Fruit fly (Drosophila melanogaster) whole organism, embryonic: ENCODE results near the gene CG43702.

Experiments
- Abd-B ChIP-seq: fragments of 200-800 bp; sonication (Bioruptor generic); optimal IDR thresholded peaks from 2 replicates; lab custom pipeline; 2018; ENCODE audit warnings: missing biosample characterization, mild to moderate bottlenecking, missing genetic modification characterization, moderate library complexity
- CG10321 ChIP-seq: fragments of 200-800 bp; sonication (Bioruptor generic); IDR thresholded peaks from 2 replicates; pipeline ENCODE4 v1.3.6; 2022; ENCODE audit warnings: missing biosample characterization, missing genetic modification characterization
- CG10565 ChIP-seq: fragments of 200-800 bp; sonication (Bioruptor generic); optimal IDR thresholded peaks from 3 replicates; lab custom pipeline; 2016; ENCODE audit warnings: missing biosample characterization, mild to moderate bottlenecking, missing genetic modification characterization
- CG12155 ChIP-seq: fragments of 200-800 bp; sonication (Bioruptor generic); optimal IDR thresholded peaks from 3 replicates; lab custom pipeline; 2016; ENCODE audit warnings: missing biosample characterization, missing genetic modification characterization
- CG14667 ChIP-seq: fragments of 200-800 bp; sonication (Bioruptor generic); IDR thresholded peaks from 2 replicates; pipeline ENCODE4 v1.3.6; 2022; ENCODE audit warnings: missing biosample characterization, missing genetic modification characterization
- CG15514 ChIP-seq: fragments of 200-800 bp; sonication (Bioruptor generic); optimal IDR thresholded peaks from 3 replicates; lab custom pipeline; 2017; ENCODE audit warnings: missing biosample characterization, missing genetic modification characterization, mild to moderate bottlenecking, moderate library complexity, missing genetic modification reagents
- CG15601 ChIP-seq: fragments of 200-800 bp; sonication (Bioruptor generic); optimal IDR thresholded peaks from 3 replicates; lab custom pipeline; 2019; ENCODE audit warnings: missing biosample characterization, mild to moderate bottlenecking, missing genetic modification characterization, moderate library complexity
- CG1603 ChIP-seq: fragments of 200-800 bp; sonication (Bioruptor generic); optimal IDR thresholded peaks from 2 replicates; lab custom pipeline; 2019; ENCODE audit warnings: missing biosample characterization, mild to moderate bottlenecking, missing genetic modification characterization, moderate library complexity
- CG17612 ChIP-seq: fragments of 200-800 bp; sonication (Bioruptor generic); IDR thresholded peaks from 2 replicates; pipeline ENCODE4 v1.3.6; 2022; ENCODE audit warnings: missing biosample characterization, missing genetic modification characterization
- CG2202 ChIP-seq: fragments of 200-800 bp; sonication (Bioruptor generic); optimal IDR thresholded peaks from 2 replicates; lab custom pipeline; 2018; ENCODE audit warnings: missing biosample characterization, mild to moderate bottlenecking, missing genetic modification characterization
- CG3726 ChIP-seq: fragments of 200-800 bp; sonication (Bioruptor generic); IDR thresholded peaks from 3 replicates; pipeline ENCODE4, ENCODE4 v1.3.6; 2022; ENCODE audit warnings: missing biosample characterization, missing genetic modification characterization
- CG3847 ChIP-seq: fragments of 200-800 bp; sonication (Bioruptor generic); IDR thresholded peaks from 2 replicates; pipeline ENCODE4 v1.3.6; 2022; ENCODE audit warnings: missing biosample characterization, missing genetic modification characterization
- CG7556 ChIP-seq: fragments of 200-800 bp; sonication (Bioruptor generic); optimal IDR thresholded peaks from 2 replicates; lab custom pipeline; 2017; ENCODE audit warnings: missing biosample characterization, mild to moderate bottlenecking, missing genetic modification characterization
- CG7963 ChIP-seq: fragments of 200-800 bp; sonication (Bioruptor generic); IDR thresholded peaks from 3 replicates; pipeline ENCODE4 v1.3.6; 2022; ENCODE audit warnings: missing biosample characterization, missing genetic modification characterization; ENCODE audit not compliant: partially characterized antibody
- CG9727 ChIP-seq: fragments of 200-800 bp; sonication (Bioruptor generic); optimal IDR thresholded peaks from 3 replicates; lab custom pipeline; 2017; ENCODE audit warnings: missing biosample characterization, mild to moderate bottlenecking, missing genetic modification characterization
- CrebB ChIP-seq: fragments of 200-800 bp; sonication (Bioruptor generic); optimal IDR thresholded peaks from 3 replicates; lab custom pipeline; 2018; ENCODE audit warnings: missing biosample characterization, mild to moderate bottlenecking, missing genetic modification characterization
- Dip3 ChIP-seq: fragments of 200-800 bp; sonication (Bioruptor generic); optimal IDR thresholded peaks from 3 replicates; lab custom pipeline; 2016; ENCODE audit warnings: missing biosample characterization, missing genetic modification characterization
- Ets97D ChIP-seq: fragments of 200-800 bp; sonication (Bioruptor generic); optimal IDR thresholded peaks from 3 replicates; lab custom pipeline; 2016; ENCODE audit warnings: missing biosample characterization, missing genetic modification characterization
- H2.0 ChIP-seq: fragments of 200-800 bp; sonication (Bioruptor generic); IDR thresholded peaks from 2 replicates; pipeline ENCODE4 v1.3.6; 2022; ENCODE audit warnings: missing biosample characterization, missing genetic modification characterization
- Mad ChIP-seq: fragments of 200-800 bp; sonication (Bioruptor generic); optimal IDR thresholded peaks from 2 replicates; lab custom pipeline; 2016; ENCODE audit warnings: missing biosample characterization, missing genetic modification characterization
- Nf-YA ChIP-seq: fragments of 200-800 bp; sonication (Bioruptor generic); IDR thresholded peaks from 2 replicates; pipeline ENCODE4 v1.3.6; 2022; ENCODE audit warnings: missing biosample characterization, missing genetic modification characterization
- NfI ChIP-seq: fragments of 200-800 bp; sonication (Bioruptor generic); optimal IDR thresholded peaks from 3 replicates; lab custom pipeline; 2018; ENCODE audit warnings: missing biosample characterization, mild to moderate bottlenecking, missing genetic modification characterization, moderate library complexity
- Ssrp ChIP-seq: fragments of 200-800 bp; sonication (Bioruptor generic); optimal IDR thresholded peaks from 2 replicates; lab custom pipeline; 2018; ENCODE audit warnings: missing biosample characterization, mild to moderate bottlenecking, missing genetic modification characterization, moderate library complexity
- Stat92E ChIP-seq, 3 experiments: fragments of >200 bp in 2 of 3; fragments of 200-800 bp in 1 of 3; sonication (Bioruptor generic) in 1 of 3; optimal IDR thresholded peaks; 2 replicates each; lab custom pipeline; 2017 to 2019; ENCODE audit warnings: missing biosample characterization in 3 of 3, missing genetic modification characterization in 3 of 3, mild to moderate bottlenecking in 1 of 3, moderate library complexity in 1 of 3
- Vsx1 ChIP-seq: fragments of 200-800 bp; sonication (Bioruptor generic); optimal IDR thresholded peaks from 2 replicates; lab custom pipeline; 2017; ENCODE audit warnings: missing biosample characterization, mild to moderate bottlenecking, missing genetic modification characterization, missing genetic modification reagents
- btn ChIP-seq: fragments of 200-800 bp; sonication (Bioruptor generic); optimal IDR thresholded peaks from 2 replicates; lab custom pipeline; 2016; ENCODE audit warnings: missing biosample characterization, missing genetic modification characterization
- dati ChIP-seq: fragments of 200-800 bp; sonication (Bioruptor generic); IDR thresholded peaks from 2 replicates; pipeline ENCODE4 v1.3.6; 2022; ENCODE audit warnings: missing biosample characterization, missing genetic modification characterization
- disco-r ChIP-seq: fragments of 200-800 bp; sonication (Bioruptor generic); optimal IDR thresholded peaks from 2 replicates; lab custom pipeline; 2016; ENCODE audit warnings: missing biosample characterization, missing genetic modification characterization
- dmrt11E ChIP-seq: fragments of 200-800 bp; sonication (Bioruptor generic); optimal IDR thresholded peaks from 3 replicates; lab custom pipeline; 2018; ENCODE audit warnings: missing biosample characterization, mild to moderate bottlenecking, missing genetic modification characterization, moderate library complexity
- eyg ChIP-seq: fragments of 200-800 bp; sonication (Bioruptor generic); optimal IDR thresholded peaks from 3 replicates; lab custom pipeline; 2016; ENCODE audit warnings: missing biosample characterization, missing genetic modification characterization
- ftz-f1 ChIP-seq: fragments of 200-800 bp; sonication (Bioruptor generic); optimal IDR thresholded peaks from 2 replicates; lab custom pipeline; 2016; ENCODE audit warnings: missing biosample characterization, missing genetic modification characterization
- grau ChIP-seq: fragments of 200-800 bp; optimal IDR thresholded peaks from 3 replicates; lab custom pipeline; 2019; ENCODE audit warnings: missing biosample characterization, mild to moderate bottlenecking, missing genetic modification characterization, moderate library complexity
- h ChIP-seq: fragments of >200 bp; optimal IDR thresholded peaks from 2 replicates; lab custom pipeline; 2017
- ind ChIP-seq: fragments of 200-800 bp; sonication (Bioruptor generic); optimal IDR thresholded peaks from 3 replicates; lab custom pipeline; 2016; ENCODE audit warnings: missing biosample characterization, missing genetic modification characterization
- nmo ChIP-seq: fragments of 200-800 bp; sonication (Bioruptor generic); optimal IDR thresholded peaks from 2 replicates; lab custom pipeline; 2018; ENCODE audit warnings: missing biosample characterization, mild to moderate bottlenecking, missing genetic modification characterization, moderate library complexity
- nom ChIP-seq: fragments of 200-800 bp; sonication (Bioruptor generic); optimal IDR thresholded peaks from 2 replicates; lab custom pipeline; 2017; ENCODE audit warnings: missing biosample characterization, missing genetic modification characterization, mild to moderate bottlenecking, moderate library complexity, missing genetic modification reagents
- otp ChIP-seq: fragments of 200-800 bp; sonication (Bioruptor generic); IDR thresholded peaks from 3 replicates; pipeline ENCODE4, ENCODE4 v1.3.6; 2022; ENCODE audit warnings: missing biosample characterization, missing genetic modification characterization
- pho ChIP-seq: fragments of 200-800 bp; sonication (Bioruptor generic); optimal IDR thresholded peaks from 2 replicates; lab custom pipeline; 2016; ENCODE audit warnings: missing biosample characterization, missing genetic modification characterization
- pros ChIP-seq: fragments of 200-800 bp; sonication (Bioruptor generic); optimal IDR thresholded peaks from 3 replicates; lab custom pipeline; 2019; ENCODE audit warnings: missing biosample characterization, mild to moderate bottlenecking, missing genetic modification characterization, moderate library complexity
- ranshi ChIP-seq: fragments of 200-800 bp; sonication (Bioruptor generic); IDR thresholded peaks from 2 replicates; pipeline ENCODE4 v1.3.6; 2022; ENCODE audit warnings: missing biosample characterization, missing genetic modification characterization
- salm ChIP-seq: fragments of 200-800 bp; sonication (Bioruptor generic); optimal IDR thresholded peaks from 2 replicates; lab custom pipeline; 2018; ENCODE audit warnings: missing biosample characterization, mild to moderate bottlenecking, missing genetic modification characterization
- sens ChIP-seq: fragments of 200-800 bp; sonication (Bioruptor generic); peaks from one replicate; lab custom pipeline; 2016; ENCODE audit warnings: missing biosample characterization, missing genetic modification characterization
- sens-2 ChIP-seq: fragments of 200-800 bp; sonication (Bioruptor generic); IDR thresholded peaks from 2 replicates; pipeline ENCODE4 v1.3.6; 2022; ENCODE audit warnings: missing biosample characterization, missing genetic modification characterization
- sisA ChIP-seq: fragments of 200-800 bp; sonication (Bioruptor generic); IDR thresholded peaks from 2 replicates; pipeline ENCODE4 v1.3.6; 2022; ENCODE audit warnings: missing biosample characterization, missing genetic modification characterization
- slou ChIP-seq: fragments of 200-800 bp; sonication (Bioruptor generic); optimal IDR thresholded peaks from 3 replicates; lab custom pipeline; 2016; ENCODE audit warnings: missing biosample characterization, missing genetic modification characterization
- vvl ChIP-seq: fragments of 200-800 bp; sonication (Bioruptor generic); IDR thresholded peaks from 2 replicates; pipeline ENCODE4 v1.3.6; 2022; ENCODE audit warnings: missing biosample characterization, missing genetic modification characterization
- wek ChIP-seq: fragments of 200-800 bp; sonication (Bioruptor generic); optimal IDR thresholded peaks from 3 replicates; lab custom pipeline; 2018; ENCODE audit warnings: missing biosample characterization, mild to moderate bottlenecking, missing genetic modification characterization, moderate library complexity

The CG43702 gene

dm6 chr3L:21252932-21253760 is 45.3 kb upstream of the CG43702 start (continued):
- no peak for TF ChIP-seq CG7556 (GFP tag; lab: Kevin White, UChicago)
- no peak for TF ChIP-seq wek (GFP tag; lab: Kevin White, UChicago)
- no peak for TF ChIP-seq Ets97D (GFP tag; lab: Kevin White, UChicago)
- TF ChIP-seq CG10565 (GFP tag; lab: Kevin White, UChicago): no peak
- no peak for TF ChIP-seq CG7963 (GFP tag; lab: Robert Waterston, UW)
- no peak for TF ChIP-seq CG3847
- TF ChIP-seq CG15601: no peak

- TF ChIP-seq CG10321: no peak
- no peak for TF ChIP-seq CG17612 (GFP tag; lab: Robert Waterston, UW)
- TF ChIP-seq Stat92E (GFP tag; optimal IDR thresholded peaks at IDR 0.05; lab: Kevin White, UChicago): no peak
- no peak for TF ChIP-seq CG15514 (GFP tag; lab: Kevin White, UChicago)
- no peak for TF ChIP-seq H2.0
- no peak for TF ChIP-seq ftz-f1 (GFP tag; lab: Kevin White, UChicago)
- TF ChIP-seq pros (GFP tag; lab: Kevin White, UChicago): no peak
- TF ChIP-seq NfI (GFP tag; lab: Kevin White, UChicago): no peak
- 0 out of 3 replicates have a peak, but pooled peaks have one; percentile 21 for TF ChIP-seq otp (GFP tag; lab: Robert Waterston, UW)
- peak; percentile 55 for TF ChIP-seq dmrt11E (tag; lab: Kevin White, UChicago)
- TF ChIP-seq nmo (GFP tag; lab: Kevin White, UChicago): peak; percentile 73
- no peak for TF ChIP-seq Vsx1 (GFP tag; lab: Kevin White, UChicago)
- peak; percentile 95 for TF ChIP-seq sens
- no peak for TF ChIP-seq CrebB (tag; lab: Kevin White, UChicago)
- no peak for TF ChIP-seq salm (tag; lab: Kevin White, UChicago)
- peak; percentile 20; the same call in 1 of the 2 replicates for TF ChIP-seq ranshi (GFP tag; lab: Robert Waterston, UW)
- no peak for TF ChIP-seq slou (GFP tag; lab: Kevin White, UChicago)
- TF ChIP-seq CG9727 (GFP tag; lab: Kevin White, UChicago): peak; percentile 54
- TF ChIP-seq h (lab: Kevin White, UChicago): no peak
- no peak for TF ChIP-seq CG14667
- peak; percentile 29 for TF ChIP-seq ind (GFP tag; lab: Kevin White, UChicago)
- no peak for TF ChIP-seq CG2202 (tag; lab: Kevin White, UChicago)
- TF ChIP-seq btn (GFP tag; lab: Kevin White, UChicago): peak; percentile 30
- TF ChIP-seq grau (tag; lab: Kevin White, UChicago): peak; percentile 47
- no peak for TF ChIP-seq pho
- TF ChIP-seq Nf-YA (GFP tag; lab: Robert Waterston, UW): no peak
- TF ChIP-seq Abd-B (GFP tag; lab: Kevin White, UChicago): no peak
- TF ChIP-seq sisA (GFP tag; lab: Robert Waterston, UW): peak; percentile 41; the same call in 1 of the 2 replicates
- TF ChIP-seq CG3726: 0 out of 3 replicates have a peak, but pooled peaks have one; percentile 11
- peak; percentile 44 for TF ChIP-seq Ssrp (tag; lab: Kevin White, UChicago)
- no peak for TF ChIP-seq Dip3 (GFP tag; lab: Kevin White, UChicago)
- no peak for TF ChIP-seq Mad (GFP tag; lab: Kevin White, UChicago)
- TF ChIP-seq sens-2 (GFP tag; lab: Robert Waterston, UW): no peak
- TF ChIP-seq dati: no peak
- TF ChIP-seq disco-r (GFP tag; lab: Kevin White, UChicago): no peak
- TF ChIP-seq nom (GFP tag; lab: Kevin White, UChicago): peak; percentile 95
- peak; percentile 67 for TF ChIP-seq CG1603 (tag; lab: Kevin White, UChicago)
- peak; percentile 47 for TF ChIP-seq vvl (GFP tag; lab: Robert Waterston, UW)
- no peak for TF ChIP-seq CG12155
- TF ChIP-seq eyg (GFP tag; lab: Kevin White, UChicago): no peak
These were observed 44.5 kb upstream of the CG43702 start for dm6 chr3L:21253761-21254523.
